Worm (Caenorhabditis elegans) whole organism, L3 larva: ENCODE results near the gene cyp-33C7.

Experiments
- R02D3.7 ChIP-seq: fragments of 150-350 bp; optimal IDR thresholded peaks from 2 replicates; lab custom pipeline; 2014; ENCODE audit warnings: missing biosample characterization, missing genetic modification characterization
- aly-2 ChIP-seq: fragments of 150-350 bp; optimal IDR thresholded peaks from 2 replicates; lab custom pipeline; 2014; ENCODE audit warnings: missing biosample characterization, missing genetic modification characterization
- ceh-16 ChIP-seq: sonication (generic microtip); optimal IDR thresholded peaks from 2 replicates; lab custom pipeline; 2017; ENCODE audit warnings: missing biosample characterization, missing genetic modification characterization
- ceh-28 ChIP-seq: fragments of 150-350 bp; optimal IDR thresholded peaks from 2 replicates; lab custom pipeline; 2014; ENCODE audit warnings: missing biosample characterization, missing genetic modification reagents, missing genetic modification characterization
- ceh-82 ChIP-seq: fragments of 150-350 bp; optimal IDR thresholded peaks from 2 replicates; lab custom pipeline; 2014; ENCODE audit warnings: missing biosample characterization, missing genetic modification characterization
- ceh-9 ChIP-seq: sonication (generic microtip); optimal IDR thresholded peaks from 2 replicates; lab custom pipeline; 2018; ENCODE audit warnings: missing biosample characterization, missing genetic modification characterization
- egl-5 ChIP-seq: fragments of 150-350 bp; optimal IDR thresholded peaks from 2 replicates; lab custom pipeline; 2017; ENCODE audit warnings: missing biosample characterization, missing genetic modification reagents, missing genetic modification characterization, inconsistent platforms
- elt-2 ChIP-seq: sonication (generic microtip); optimal IDR thresholded peaks from 2 replicates; lab custom pipeline; 2016; ENCODE audit warnings: missing genetic modification reagents, mild to moderate bottlenecking, missing genetic modification characterization, missing compliant biosample characterization
- elt-3 ChIP-seq, 3 experiments: fragments of 150-350 bp in 1 of 3; sonication (generic microtip) in 2 of 3; optimal IDR thresholded peaks; 2 replicates in 2 of 3; 4 replicates in 1 of 3; lab custom pipeline; 2014 to 2017; ENCODE audit warnings: missing biosample characterization in 3 of 3, missing genetic modification characterization in 3 of 3
- eor-1 ChIP-seq, 2 experiments: fragments of 150-350 bp; optimal IDR thresholded peaks; 2 replicates each; lab custom pipeline; 2014 to 2018; ENCODE audit warnings: missing biosample characterization in 2 of 2, missing genetic modification characterization in 2 of 2
- fkh-10 ChIP-seq: sonication (generic microtip); optimal IDR thresholded peaks from 2 replicates; lab custom pipeline; 2017; ENCODE audit warnings: missing biosample characterization, missing genetic modification reagents, missing genetic modification characterization
- fos-1 ChIP-seq: fragments of 150-350 bp; optimal IDR thresholded peaks from 2 replicates; lab custom pipeline; 2014; ENCODE audit warnings: missing biosample characterization, missing genetic modification characterization
- hmg-11 ChIP-seq: sonication (generic microtip); optimal IDR thresholded peaks from 2 replicates; lab custom pipeline; 2016; ENCODE audit warnings: missing genetic modification characterization, missing compliant biosample characterization
- jun-1 ChIP-seq: fragments of 150-350 bp; optimal IDR thresholded peaks from 2 replicates; lab custom pipeline; 2014; ENCODE audit warnings: missing biosample characterization, missing genetic modification reagents, missing genetic modification characterization
- lin-15B ChIP-seq: fragments of 150-350 bp; optimal IDR thresholded peaks from 2 replicates; lab custom pipeline; 2014; ENCODE audit warnings: missing biosample characterization, missing genetic modification characterization
- mdl-1 ChIP-seq: fragments of 150-350 bp; optimal IDR thresholded peaks from 2 replicates; lab custom pipeline; 2014; ENCODE audit warnings: missing biosample characterization, missing genetic modification characterization
- mml-1 ChIP-seq: fragments of 150-350 bp; sonication (generic microtip); optimal IDR thresholded peaks from 3 replicates; lab custom pipeline; 2014; ENCODE audit warnings: missing biosample characterization, missing genetic modification characterization
- nhr-12 ChIP-seq: fragments of 150-350 bp; optimal IDR thresholded peaks from 2 replicates; lab custom pipeline; 2014; ENCODE audit warnings: missing biosample characterization, missing genetic modification characterization
- nhr-23 ChIP-seq: fragments of 150-350 bp; optimal IDR thresholded peaks from 2 replicates; lab custom pipeline; 2014; ENCODE audit warnings: missing biosample characterization, missing genetic modification reagents, missing genetic modification characterization
- nhr-25 ChIP-seq: sonication (generic microtip); optimal IDR thresholded peaks from 2 replicates; lab custom pipeline; 2017; ENCODE audit warnings: missing biosample characterization, missing genetic modification characterization
- nhr-28 ChIP-seq: fragments of 150-350 bp; optimal IDR thresholded peaks from 2 replicates; lab custom pipeline; 2014; ENCODE audit warnings: missing biosample characterization, missing genetic modification characterization
- nhr-43 ChIP-seq: sonication (generic microtip); optimal IDR thresholded peaks from 2 replicates; lab custom pipeline; 2016; ENCODE audit warnings: mild to moderate bottlenecking, missing genetic modification characterization, missing compliant biosample characterization; ENCODE audit not compliant: poor library complexity, severe bottlenecking
- nhr-76 ChIP-seq: fragments of 150-350 bp; sonication (generic microtip); optimal IDR thresholded peaks from 5 replicates; lab custom pipeline; 2014; ENCODE audit warnings: missing biosample characterization, missing genetic modification characterization
- nhr-77 ChIP-seq: fragments of 150-350 bp; optimal IDR thresholded peaks from 2 replicates; lab custom pipeline; 2014; ENCODE audit warnings: missing biosample characterization, missing genetic modification characterization
- pha-4 ChIP-seq: fragments of 150-350 bp; optimal IDR thresholded peaks from 2 replicates; lab custom pipeline; 2014; ENCODE audit warnings: missing biosample characterization, missing genetic modification reagents, missing genetic modification characterization
- sea-2 ChIP-seq: fragments of 150-350 bp; sonication (generic microtip); optimal IDR thresholded peaks from 4 replicates; lab custom pipeline; 2014; ENCODE audit warnings: missing biosample characterization, missing genetic modification reagents, missing genetic modification characterization
- skn-1 ChIP-seq: fragments of 150-350 bp; optimal IDR thresholded peaks from 2 replicates; lab custom pipeline; 2014; ENCODE audit warnings: missing biosample characterization, missing genetic modification characterization
- snpc-4 ChIP-seq: fragments of 150-350 bp; optimal IDR thresholded peaks from 2 replicates; lab custom pipeline; 2014; ENCODE audit warnings: missing biosample characterization, missing genetic modification characterization
- tbx-2 ChIP-seq: sonication (generic microtip); optimal IDR thresholded peaks from 2 replicates; lab custom pipeline; 2016; ENCODE audit warnings: mild to moderate bottlenecking, missing genetic modification characterization, missing compliant biosample characterization
- unc-39 ChIP-seq: sonication (generic microtip); optimal IDR thresholded peaks from 4 replicates; lab custom pipeline; 2017; ENCODE audit warnings: missing biosample characterization, missing genetic modification characterization
- unc-62 ChIP-seq: fragments of 150-350 bp; sonication (generic microtip); optimal IDR thresholded peaks from 4 replicates; lab custom pipeline; 2014; ENCODE audit warnings: missing biosample characterization, missing genetic modification reagents, missing genetic modification characterization
- ztf-11 ChIP-seq: fragments of 150-350 bp; optimal IDR thresholded peaks from 2 replicates; lab custom pipeline; 2014; ENCODE audit warnings: missing biosample characterization, missing genetic modification characterization
- ztf-4 ChIP-seq: fragments of 150-350 bp; optimal IDR thresholded peaks from 2 replicates; lab custom pipeline; 2014; ENCODE audit warnings: missing biosample characterization, missing genetic modification characterization

Gene cyp-33C7

ce11 chrV:2221764-2222163 is 28.6 kb upstream of the cyp-33C7 start, which contains the start of gene nhr-128:
TSS of gene nhr-128 (plus strand) at chrV:2222064.
- TF ChIP-seq fkh-10 (GFP tag; lab: Kevin White, UChicago) (no peak), nhr-25 (tag; lab: Kevin White, UChicago) (no peak), egl-5 (tag; lab: Kevin White, UChicago) (no peak), R02D3.7 (tag; lab: Kevin White, UChicago) (no peak), hmg-11 (tag; lab: Kevin White, UChicago) (no peak), skn-1 (tag; lab: Kevin White, UChicago) (no peak), ceh-9 (tag; lab: Kevin White, UChicago) (no peak)

ce11 chrV:2225130-2225529 is 25.2 kb upstream of the cyp-33C7 start, which contains the start of gene nhr-103:
TSS of gene nhr-103 (plus strand) at chrV:2225430.
- no peak for TF ChIP-seq ceh-16 (tag; lab: Kevin White, UChicago)
- no peak for TF ChIP-seq unc-39 (tag; lab: Kevin White, UChicago)
- no peak for TF ChIP-seq ztf-11 (tag; lab: Kevin White, UChicago)
- no peak for TF ChIP-seq nhr-43 (tag; lab: Kevin White, UChicago)
- TF ChIP-seq ceh-82 = no peak
- no peak for TF ChIP-seq egl-5 (tag; lab: Kevin White, UChicago)
- no peak for TF ChIP-seq ceh-28
- no peak for TF ChIP-seq elt-3 (tag; optimal IDR thresholded peaks at IDR 0.05; lab: Kevin White, UChicago)
- no peak for TF ChIP-seq nhr-28
- TF ChIP-seq snpc-4 = no peak

- TF ChIP-seq snpc-4 (no peak), nhr-12 (tag; lab: Kevin White, UChicago) (no peak), tbx-2 (tag; lab: Kevin White, UChicago) (no peak), sea-2 (GFP tag; lab: Kevin White, UChicago) (no peak), nhr-77 (no peak), aly-2 (tag; lab: Kevin White, UChicago) (no peak)
Observed at ce11 chrV:2226903-2227302, 23.4 kb upstream of the cyp-33C7 start, which contains the start of gene nhr-18. TSS of gene nhr-18 (plus strand) at chrV:2227203.

ce11 chrV:2228781-2229180 is 21.6 kb upstream of the cyp-33C7 start, which contains the start of gene nhr-126:
TSS of gene nhr-126 (plus strand) at chrV:2229081.
- no peak for TF ChIP-seq jun-1 (tag; lab: Kevin White, UChicago)
- TF ChIP-seq nhr-23 = no peak
- no peak for TF ChIP-seq ztf-11 (tag; lab: Kevin White, UChicago)
- no peak for TF ChIP-seq ztf-4 (tag; lab: Kevin White, UChicago)
- no peak for TF ChIP-seq nhr-76
- no peak for TF ChIP-seq elt-3 (tag; optimal IDR thresholded peaks at IDR 0.05; lab: Kevin White, UChicago)
- no peak for TF ChIP-seq fos-1 (tag; lab: Kevin White, UChicago)
- TF ChIP-seq lin-15B = no peak

- TF ChIP-seq pha-4 (peak; percentile 63), elt-2 (peak; percentile 53), snpc-4 (peak; percentile 34), mml-1 (tag; lab: Kevin White, UChicago) (no peak)
Observed at ce11 chrV:2230912-2231311, 19.4 kb upstream of the cyp-33C7 start, which contains the start of gene nhr-134. TSS of gene nhr-134 (plus strand) at chrV:2231223.

- TF ChIP-seq eor-1 (tag; optimal IDR thresholded peaks at IDR 0.05; lab: Kevin White, UChicago) (no peak), egl-5 (tag; lab: Kevin White, UChicago) (no peak), unc-62 (no peak), sea-2 (GFP tag; lab: Kevin White, UChicago) (no peak), mdl-1 (tag; lab: Kevin White, UChicago) (no peak), elt-2 (no peak)
Observed at ce11 chrV:2233177-2233576, 17.2 kb upstream of the cyp-33C7 start, which contains the start of gene nhr-96. TSS of gene nhr-96 (plus strand) at chrV:2233477.
